Fruit fly (Drosophila melanogaster) whole organism, adult: Measurements from ENCODE around the gene Coq7.

Source experiments
- CG1620 ChIP-seq: fragments of 200-800 bp; sonication (Bioruptor generic); optimal IDR thresholded peaks from 2 replicates; lab custom pipeline; 2016; ENCODE audit warnings: missing biosample characterization, missing genetic modification characterization
- CG7101 ChIP-seq: fragments of 200-800 bp; sonication (Bioruptor generic); optimal IDR thresholded peaks from 2 replicates; lab custom pipeline; 2018; ENCODE audit warnings: missing biosample characterization, mild to moderate bottlenecking, missing genetic modification characterization, moderate library complexity
- Crg-1 ChIP-seq: fragments of 200-800 bp; sonication (Bioruptor generic); optimal IDR thresholded peaks from 2 replicates; lab custom pipeline; 2016; ENCODE audit warnings: missing biosample characterization, missing genetic modification characterization
- Mnt ChIP-seq: fragments of 200-800 bp; sonication (Bioruptor generic); optimal IDR thresholded peaks from 2 replicates; lab custom pipeline; 2016; ENCODE audit warnings: missing biosample characterization, mild to moderate bottlenecking, missing genetic modification characterization
- cic ChIP-seq: fragments of 200-800 bp; sonication (Bioruptor generic); optimal IDR thresholded peaks from 2 replicates; lab custom pipeline; 2017; ENCODE audit warnings: missing biosample characterization, mild to moderate bottlenecking, missing genetic modification characterization, moderate library complexity
- kay ChIP-seq: fragments of 200-800 bp; sonication (Bioruptor generic); peaks from one replicate; lab custom pipeline; 2016; ENCODE audit warnings: missing biosample characterization, missing genetic modification characterization, borderline replicate concordance
- tj ChIP-seq: fragments of 200-800 bp; sonication (Bioruptor generic); optimal IDR thresholded peaks from 3 replicates; lab custom pipeline; 2017; ENCODE audit warnings: missing biosample characterization, mild to moderate bottlenecking, missing genetic modification characterization, moderate library complexity

- TF ChIP-seq tj (GFP tag; lab: Kevin White, UChicago): peak; percentile 74
- no peak for TF ChIP-seq kay (GFP tag; lab: Kevin White, UChicago)
- TF ChIP-seq CG1620: peak; percentile 77
- TF ChIP-seq CG7101 (tag; lab: Kevin White, UChicago): peak; percentile 90
- TF ChIP-seq cic: peak; percentile 26
- peak; percentile 78 for TF ChIP-seq Crg-1 (GFP tag; lab: Kevin White, UChicago)
- TF ChIP-seq Mnt (GFP tag; lab: Kevin White, UChicago): peak; percentile 89
Observed at dm6 chrX:6770924-6771323, at the start of gene Coq7.
